Comparison of ENCODE assay signal across 5 fruit fly cellular contexts in genomic region chr3R:31977548-31978133, dm6.
TF ChIP-seq lines count a peak whose summit lies in the region.

Gene CG2003, plus strand, starts transcription at chr3R:31978121.

- no peak for TF ChIP-seq CTCF in whole organism, embryonic (GFP tag; optimal IDR thresholded peaks at IDR 0.05; lab: Kevin White, UChicago)

TF ChIP-seq in whole organism, 6 proteins besides CTCF, POLR2A, EP300 and RAD21:
- TF ChIP-seq psq (optimal IDR thresholded peaks at IDR 0.05; lab: Kevin White, UChicago), result no peak
- peak; percentile 52 for TF ChIP-seq pan (optimal IDR thresholded peaks at IDR 0.05; lab: Kevin White, UChicago)
TF ChIP-seq in whole organism: peak in this region for 1.

TF ChIP-seq in whole organism, embryonic, 481 proteins besides CTCF, POLR2A, EP300 and RAD21 (continues in another document):
- TF ChIP-seq CG14667 (GFP tag; IDR thresholded peaks at IDR 0.05; lab: Robert Waterston, UW), result no peak
- peak in 1 of 2 experiments; percentile 61 for TF ChIP-seq bsh (GFP tag; optimal IDR thresholded peaks at IDR 0.05; lab: Kevin White, UChicago)
- TF ChIP-seq CG1602 (GFP tag; optimal IDR thresholded peaks at IDR 0.05; lab: Kevin White, UChicago), result peak; percentile 37
- TF ChIP-seq CG11456 (GFP tag; IDR thresholded peaks at IDR 0.05; lab: Robert Waterston, UW), result peak; percentile 79; the same call in 2 of the 3 replicates
- TF ChIP-seq gce (GFP tag; IDR thresholded peaks at IDR 0.05; lab: Robert Waterston, UW), result no peak
- TF ChIP-seq CG30403 (GFP tag; optimal IDR thresholded peaks at IDR 0.05; lab: Kevin White, UChicago), result peak; percentile 67
- TF ChIP-seq sna (GFP tag; IDR thresholded peaks at IDR 0.05; lab: Robert Waterston, UW; ENCODE audit: partially characterized antibody), result no peak
- no peak for TF ChIP-seq kah (GFP tag; optimal IDR thresholded peaks at IDR 0.05; lab: Kevin White, UChicago)
- TF ChIP-seq CG4282 (GFP tag; optimal IDR thresholded peaks at IDR 0.05; lab: Kevin White, UChicago), result peak; percentile 22
- no peak for TF ChIP-seq CG6813 (GFP tag; optimal IDR thresholded peaks at IDR 0.05; lab: Kevin White, UChicago)
- TF ChIP-seq Hsf (GFP tag; optimal IDR thresholded peaks at IDR 0.05; lab: Kevin White, UChicago), result peak; percentile 81
- TF ChIP-seq Ptx1 (GFP tag; IDR thresholded peaks at IDR 0.05; lab: Robert Waterston, UW), result peak; percentile 85
- no peak for TF ChIP-seq CG15601 (tag; optimal IDR thresholded peaks at IDR 0.05; lab: Kevin White, UChicago)
- peak; percentile 18 for TF ChIP-seq kay (GFP tag; optimal IDR thresholded peaks at IDR 0.05; lab: Kevin White, UChicago)
- TF ChIP-seq scrt (GFP tag; optimal IDR thresholded peaks at IDR 0.05; lab: Kevin White, UChicago), result no peak
- no peak for TF ChIP-seq hth (optimal IDR thresholded peaks at IDR 0.05; lab: Kevin White, UChicago)
- peak; percentile 63 for TF ChIP-seq CG12071 (GFP tag; optimal IDR thresholded peaks at IDR 0.05; lab: Kevin White, UChicago)
- TF ChIP-seq Poxn (GFP tag; IDR thresholded peaks at IDR 0.05; lab: Robert Waterston, UW), result 0 out of 2 replicates have a peak, but pooled peaks have one; percentile 35
- TF ChIP-seq grn (GFP tag; optimal IDR thresholded peaks at IDR 0.05; lab: Kevin White, UChicago), result peak; percentile 55
- peak; percentile 38 for TF ChIP-seq CG18011 (GFP tag; optimal IDR thresholded peaks at IDR 0.05; lab: Kevin White, UChicago)
- TF ChIP-seq Tbp (GFP tag; optimal IDR thresholded peaks at IDR 0.05; lab: Kevin White, UChicago), result no peak
- peak; percentile 60 to 68 for TF ChIP-seq Pdp1 (GFP tag; optimal IDR thresholded peaks at IDR 0.05; lab: Kevin White, UChicago)

TF ChIP-seq in whole organism, prepupa, 60 proteins besides CTCF, POLR2A, EP300 and RAD21 (continues in another document):
- TF ChIP-seq Hr39 (GFP tag; optimal IDR thresholded peaks at IDR 0.05; lab: Kevin White, UChicago) (peak; percentile 80), lz (GFP tag; optimal IDR thresholded peaks at IDR 0.05; lab: Kevin White, UChicago) (peak; percentile 59), pdm3 (GFP tag; optimal IDR thresholded peaks at IDR 0.05; lab: Kevin White, UChicago) (peak; percentile 8), Sox102F (GFP tag; optimal IDR thresholded peaks at IDR 0.05; lab: Kevin White, UChicago) (peak; percentile 64), CG11762 (GFP tag; optimal IDR thresholded peaks at IDR 0.05; lab: Kevin White, UChicago; ENCODE audit: insufficient read depth) (no peak), fd59A (GFP tag; optimal IDR thresholded peaks at IDR 0.05; lab: Kevin White, UChicago) (no peak), Sox14 (GFP tag; optimal IDR thresholded peaks at IDR 0.05; lab: Kevin White, UChicago) (peak; percentile 2), eg (GFP tag; IDR thresholded peaks at IDR 0.05; lab: Robert Waterston, UW) (no peak), Met (GFP tag; optimal IDR thresholded peaks at IDR 0.05; lab: Kevin White, UChicago) (peak; percentile 69), CG9139 (GFP tag; optimal IDR thresholded peaks at IDR 0.05; lab: Kevin White, UChicago) (no peak), CG3032 (tag; optimal IDR thresholded peaks at IDR 0.05; lab: Kevin White, UChicago) (no peak), dac (GFP tag; optimal IDR thresholded peaks at IDR 0.05; lab: Kevin White, UChicago) (no peak), fkh (GFP tag; optimal IDR thresholded peaks at IDR 0.05; lab: Kevin White, UChicago) (peak; percentile 18), dsx (GFP tag; optimal IDR thresholded peaks at IDR 0.05; lab: Kevin White, UChicago; ENCODE audit: poor library complexity, severe bottlenecking) (no peak), Hr4 (GFP tag; optimal IDR thresholded peaks at IDR 0.05; lab: Kevin White, UChicago) (no peak), Sox15 (GFP tag; optimal IDR thresholded peaks at IDR 0.05; lab: Kevin White, UChicago) (no peak), svp (GFP tag; lab: Kevin White, UChicago) (peak; percentile 87), Ets21C (GFP tag; optimal IDR thresholded peaks at IDR 0.05; lab: Kevin White, UChicago) (peak; percentile 53), esn (GFP tag; optimal IDR thresholded peaks at IDR 0.05; lab: Kevin White, UChicago) (peak; percentile 75), CG6854 (GFP tag; optimal IDR thresholded peaks at IDR 0.05; lab: Kevin White, UChicago) (peak; percentile 77), CG11294 (GFP tag; IDR thresholded peaks at IDR 0.05; lab: Robert Waterston, UW) (no peak), vri (GFP tag; optimal IDR thresholded peaks at IDR 0.05; lab: Kevin White, UChicago) (peak; percentile 81), acj6 (GFP tag; optimal IDR thresholded peaks at IDR 0.05; lab: Kevin White, UChicago) (peak; percentile 13)

TF ChIP-seq in whole organism, pupa, 21 proteins besides CTCF, POLR2A, EP300 and RAD21:
- TF ChIP-seq rn (GFP tag; IDR thresholded peaks at IDR 0.05; lab: Robert Waterston, UW) (no peak), CG34367 (tag; optimal IDR thresholded peaks at IDR 0.05; lab: Kevin White, UChicago) (no peak), CG14655 (GFP tag; optimal IDR thresholded peaks at IDR 0.05; lab: Kevin White, UChicago) (no peak), CG9948 (tag; optimal IDR thresholded peaks at IDR 0.05; lab: Kevin White, UChicago) (no peak), Pif1B (GFP tag; optimal IDR thresholded peaks at IDR 0.05; lab: Kevin White, UChicago) (no peak), fd96Ca (GFP tag; IDR thresholded peaks at IDR 0.05; lab: Robert Waterston, UW) (no peak), CG15710 (tag; optimal IDR thresholded peaks at IDR 0.05; lab: Kevin White, UChicago) (no peak), CG4496 (GFP tag; IDR thresholded peaks at IDR 0.05; lab: Robert Waterston, UW) (no peak), gl (tag; optimal IDR thresholded peaks at IDR 0.05; lab: Kevin White, UChicago) (no peak), Pif1A (GFP tag; optimal IDR thresholded peaks at IDR 0.05; lab: Kevin White, UChicago) (peak; percentile 12), CG32121 (GFP tag; IDR thresholded peaks at IDR 0.05; lab: Robert Waterston, UW) (no peak), CG8301 (tag; optimal IDR thresholded peaks at IDR 0.05; lab: Kevin White, UChicago) (no peak), CG17806 (tag; optimal IDR thresholded peaks at IDR 0.05; lab: Kevin White, UChicago) (no peak), CG13204 (GFP tag; optimal IDR thresholded peaks at IDR 0.05; lab: Kevin White, UChicago) (peak; percentile 3), Snoo (tag; optimal IDR thresholded peaks at IDR 0.05; lab: Kevin White, UChicago) (no peak)

TF ChIP-seq in whole organism, wandering third instar larva, 38 proteins besides CTCF, POLR2A, EP300 and RAD21 (continues in another document):
- TF ChIP-seq Hr78 (GFP tag; optimal IDR thresholded peaks at IDR 0.05; lab: Kevin White, UChicago) (no peak), jim (GFP tag; optimal IDR thresholded peaks at IDR 0.05; lab: Kevin White, UChicago) (no peak), Abd-B (GFP tag; optimal IDR thresholded peaks at IDR 0.05; lab: Kevin White, UChicago) (no peak), Vsx2 (GFP tag; optimal IDR thresholded peaks at IDR 0.05; lab: Kevin White, UChicago; ENCODE audit: partially characterized antibody) (peak; percentile 53), dsf (GFP tag; optimal IDR thresholded peaks at IDR 0.05; lab: Kevin White, UChicago; ENCODE audit: borderline replicate concordance) (no peak), dmrt93B (GFP tag; optimal IDR thresholded peaks at IDR 0.05; lab: Kevin White, UChicago) (peak; percentile 54), br (GFP tag; optimal IDR thresholded peaks at IDR 0.05; lab: Kevin White, UChicago) (peak; percentile 80), GATAd (GFP tag; optimal IDR thresholded peaks at IDR 0.05; lab: Kevin White, UChicago) (no peak), tai (GFP tag; optimal IDR thresholded peaks at IDR 0.05; lab: Kevin White, UChicago) (no peak), pan (optimal IDR thresholded peaks at IDR 0.05; lab: Kevin White, UChicago) (peak; percentile 18), Mio (GFP tag; optimal IDR thresholded peaks at IDR 0.05; lab: Kevin White, UChicago) (no peak), N (GFP tag; optimal IDR thresholded peaks at IDR 0.05; lab: Kevin White, UChicago) (no peak), Dfd (GFP tag; optimal IDR thresholded peaks at IDR 0.05; lab: Kevin White, UChicago) (no peak), CG32264 (GFP tag; optimal IDR thresholded peaks at IDR 0.05; lab: Kevin White, UChicago) (peak; percentile 24), fru (GFP tag; optimal IDR thresholded peaks at IDR 0.05; lab: Kevin White, UChicago) (peak; percentile 88), sage (GFP tag; optimal IDR thresholded peaks at IDR 0.05; lab: Kevin White, UChicago) (no peak), foxo (GFP tag; optimal IDR thresholded peaks at IDR 0.05; lab: Kevin White, UChicago) (peak; percentile 7 to 71), Jra (GFP tag; optimal IDR thresholded peaks at IDR 0.05; lab: Kevin White, UChicago) (no peak), Hnf4 (GFP tag; optimal IDR thresholded peaks at IDR 0.05; lab: Kevin White, UChicago) (peak; percentile 65), Myc (optimal IDR thresholded peaks at IDR 0.05; lab: Kevin White, UChicago) (no peak), usp (GFP tag; optimal IDR thresholded peaks at IDR 0.05; lab: Kevin White, UChicago) (no peak), dl (GFP tag; optimal IDR thresholded peaks at IDR 0.05; lab: Kevin White, UChicago; ENCODE audit: insufficient read depth in 1 of 2, partially characterized antibody in 2 of 2) (no peak), lola (GFP tag; optimal IDR thresholded peaks at IDR 0.05; lab: Kevin White, UChicago) (no peak), Dif (GFP tag; optimal IDR thresholded peaks at IDR 0.05; lab: Kevin White, UChicago; ENCODE audit: partially characterized antibody) (peak; percentile 52), Hr83 (GFP tag; optimal IDR thresholded peaks at IDR 0.05; lab: Kevin White, UChicago; ENCODE audit: poor library complexity, severe bottlenecking) (no peak), Sp1 (GFP tag; optimal IDR thresholded peaks at IDR 0.05; lab: Kevin White, UChicago) (peak; percentile 10), psq (GFP tag; optimal IDR thresholded peaks at IDR 0.05; lab: Kevin White, UChicago) (peak; percentile 77), brk (GFP tag; optimal IDR thresholded peaks at IDR 0.05; lab: Kevin White, UChicago) (peak; percentile 36), h (GFP tag; optimal IDR thresholded peaks at IDR 0.05; lab: Kevin White, UChicago) (peak; percentile 86), sv (GFP tag; optimal IDR thresholded peaks at IDR 0.05; lab: Kevin White, UChicago) (peak; percentile 30), rgr (GFP tag; optimal IDR thresholded peaks at IDR 0.05; lab: Kevin White, UChicago) (peak; percentile 86), Rel (GFP tag; optimal IDR thresholded peaks at IDR 0.05; lab: Kevin White, UChicago) (peak; percentile 2), Rel (tag; optimal IDR thresholded peaks at IDR 0.05; lab: Kevin White, UChicago) (no peak), CG9705 (GFP tag; optimal IDR thresholded peaks at IDR 0.05; lab: Kevin White, UChicago) (no peak), woc (GFP tag; optimal IDR thresholded peaks at IDR 0.05; lab: Kevin White, UChicago) (peak; percentile 90), OdsH (GFP tag; optimal IDR thresholded peaks at IDR 0.05; lab: Kevin White, UChicago) (peak; percentile 88), CrebA (GFP tag; optimal IDR thresholded peaks at IDR 0.05; lab: Kevin White, UChicago; ENCODE audit: borderline replicate concordance) (peak; percentile 50)
